Worm (Caenorhabditis elegans) whole organism, L4/young adult: ENCODE results near the gene C31E10.11.

Experiments used
- W03F9.2 ChIP-seq: fragments of 150-350 bp; optimal IDR thresholded peaks from 2 replicates; lab custom pipeline; 2014; ENCODE audit warnings: missing biosample characterization, missing genetic modification characterization
- dao-5 ChIP-seq: sonication (generic microtip); optimal IDR thresholded peaks from 2 replicates; lab custom pipeline; 2016; ENCODE audit warnings: missing genotype, missing genetic modification characterization, moderate library complexity, missing compliant biosample characterization
- him-1 ChIP-seq: sonication (generic microtip); optimal IDR thresholded peaks from 2 replicates; lab custom pipeline; 2016; ENCODE audit warnings: missing genotype, missing genetic modification reagents, missing genetic modification characterization, missing compliant biosample characterization

ce11 chrX:13945524-13945923 is 45.1 kb downstream of the C31E10.11 start:
- TF ChIP-seq him-1 (tag; lab: Kevin White, UChicago): peak; percentile 68
- no peak for TF ChIP-seq dao-5 (tag; lab: Kevin White, UChicago)
- no peak for TF ChIP-seq W03F9.2 (tag; lab: Kevin White, UChicago)
